Worm (Caenorhabditis elegans) whole organism, L4 larva: ENCODE results near the gene bet-2.

Experiments
- F49E8.2 ChIP-seq: sonication (generic microtip); optimal IDR thresholded peaks from 2 replicates; lab custom pipeline; 2016; ENCODE audit warnings: missing compliant biosample characterization, mild to moderate bottlenecking, missing genetic modification characterization, borderline replicate concordance
- T20F7.1 ChIP-seq: fragments of 200-800 bp; sonication (Bioruptor generic); optimal IDR thresholded peaks from 2 replicates; lab custom pipeline; 2018; ENCODE audit warnings: mild to moderate bottlenecking, missing genetic modification characterization, missing compliant biosample characterization
- T26A8.4 ChIP-seq: fragments of 200-800 bp; sonication (Bioruptor generic); IDR thresholded peaks from 2 replicates; pipeline ENCODE4 v1.3.6; 2022; ENCODE audit warnings: missing genetic modification characterization, missing compliant biosample characterization
- Y5F2A.4 ChIP-seq: fragments of 200-800 bp; sonication (Bioruptor generic); optimal IDR thresholded peaks from 2 replicates; lab custom pipeline; 2018; ENCODE audit warnings: mild to moderate bottlenecking, missing genetic modification characterization, missing compliant biosample characterization
- Y75B8A.6 ChIP-seq: fragments of 200-800 bp; sonication (Bioruptor generic); IDR thresholded peaks from 2 replicates; pipeline ENCODE4 v1.3.6; 2022; ENCODE audit warnings: missing genetic modification reagents, missing genetic modification characterization, missing compliant biosample characterization
- ZK337.2 ChIP-seq: fragments of 200-800 bp; sonication (Bioruptor generic); IDR thresholded peaks from 2 replicates; pipeline ENCODE4 v1.3.6; 2022; ENCODE audit warnings: missing genetic modification reagents, missing genetic modification characterization, missing compliant biosample characterization
- ZK546.5 ChIP-seq, 2 experiments: sonication (generic microtip); optimal IDR thresholded peaks; 2 replicates each; lab custom pipeline; 2017; ENCODE audit warnings: missing biosample characterization in 2 of 2, missing genetic modification characterization in 2 of 2
- aha-1 ChIP-seq: fragments of 150-350 bp; peaks from one replicate; lab custom pipeline; 2014; ENCODE audit warnings: missing biosample characterization, missing genetic modification characterization
- aly-2 ChIP-seq: sonication (generic microtip); optimal IDR thresholded peaks from 2 replicates; lab custom pipeline; 2018; ENCODE audit warnings: missing biosample characterization, missing genetic modification characterization
- ama-1 ChIP-seq: fragments of 150-350 bp; optimal IDR thresholded peaks from 2 replicates; lab custom pipeline; 2014; ENCODE audit warnings: inconsistent platforms, mixed read lengths
- ceh-20 ChIP-seq: fragments of 200-800 bp; sonication (Bioruptor generic); IDR thresholded peaks from 2 replicates; pipeline ENCODE4 v1.3.6; 2022; ENCODE audit warnings: missing genetic modification reagents, missing genetic modification characterization, missing compliant biosample characterization
- ceh-28 ChIP-seq: fragments of 150-350 bp; optimal IDR thresholded peaks from 2 replicates; lab custom pipeline; 2014; ENCODE audit warnings: missing biosample characterization, missing genetic modification reagents, missing genetic modification characterization
- ceh-62 ChIP-seq: sonication (generic microtip); optimal IDR thresholded peaks from 2 replicates; lab custom pipeline; 2017; ENCODE audit warnings: missing biosample characterization, missing genetic modification characterization
- ceh-82 ChIP-seq: sonication (generic microtip); optimal IDR thresholded peaks from 2 replicates; lab custom pipeline; 2017; ENCODE audit warnings: missing biosample characterization, missing genetic modification characterization
- ces-1 ChIP-seq: fragments of 150-350 bp; sonication (generic microtip); optimal IDR thresholded peaks from 4 replicates; lab custom pipeline; 2014; ENCODE audit warnings: missing biosample characterization, missing genetic modification reagents, missing genetic modification characterization
- daf-16 ChIP-seq, 3 experiments: sonication (generic microtip); optimal IDR thresholded peaks; 2 replicates each; lab custom pipeline; 2016 to 2017; ENCODE audit warnings: missing genetic modification characterization in 3 of 3, missing genetic modification reagents in 3 of 3, mild to moderate bottlenecking in 2 of 3, missing compliant biosample characterization in 2 of 3, missing biosample characterization in 1 of 3, moderate library complexity in 1 of 3
- daf-19 ChIP-seq: fragments of 200-800 bp; sonication (Bioruptor generic); conservative IDR thresholded peaks from 2 replicates; pipeline ENCODE4 v1.3.6; 2022; ENCODE audit warnings: missing genetic modification characterization, missing compliant biosample characterization
- daf-8 ChIP-seq: fragments of 200-800 bp; sonication (Bioruptor generic); IDR thresholded peaks from 2 replicates; pipeline ENCODE4 v1.3.6; 2022; ENCODE audit warnings: missing genetic modification characterization, missing compliant biosample characterization
- dmd-8 ChIP-seq: fragments of 200-800 bp; sonication (Bioruptor generic); IDR thresholded peaks from 2 replicates; pipeline ENCODE4 v1.3.6; 2022; ENCODE audit warnings: missing genetic modification characterization, missing compliant biosample characterization
- dpl-1 ChIP-seq: fragments of 150-350 bp; optimal IDR thresholded peaks from 2 replicates; lab custom pipeline; 2014; ENCODE audit warnings: missing biosample characterization, missing genetic modification reagents, missing genetic modification characterization
- dve-1 ChIP-seq: sonication (generic microtip); optimal IDR thresholded peaks from 2 replicates; lab custom pipeline; 2017; ENCODE audit warnings: antibody characterized with exemption, mild to moderate bottlenecking, missing genetic modification characterization, missing compliant biosample characterization; ENCODE audit not compliant: insufficient read depth
- fkh-10 ChIP-seq: fragments of 150-350 bp; optimal IDR thresholded peaks from 2 replicates; lab custom pipeline; 2014; ENCODE audit warnings: missing biosample characterization, missing genetic modification reagents, missing genetic modification characterization
- hif-1 ChIP-seq, 2 experiments: sonication (generic microtip); optimal IDR thresholded peaks; 2 replicates each; lab custom pipeline; 2016 to 2017; ENCODE audit warnings: missing compliant biosample characterization in 2 of 2, missing genetic modification characterization in 2 of 2, missing genetic modification reagents in 2 of 2, missing genotype in 2 of 2, mild to moderate bottlenecking in 1 of 2
- hlh-11 ChIP-seq: fragments of 200-800 bp; sonication (Bioruptor generic); optimal IDR thresholded peaks from 2 replicates; lab custom pipeline; 2018; ENCODE audit warnings: mild to moderate bottlenecking, missing genetic modification characterization, missing compliant biosample characterization
- hlh-30 ChIP-seq: sonication (generic microtip); optimal IDR thresholded peaks from 2 replicates; lab custom pipeline; 2017; ENCODE audit warnings: antibody characterized with exemption, mild to moderate bottlenecking, missing genetic modification characterization, missing compliant biosample characterization; ENCODE audit not compliant: insufficient read depth
- jun-1 ChIP-seq: fragments of 150-350 bp; optimal IDR thresholded peaks from 2 replicates; lab custom pipeline; 2014; ENCODE audit warnings: missing biosample characterization, missing genetic modification reagents, missing genetic modification characterization
- lim-7 ChIP-seq: fragments of 200-800 bp; sonication (Bioruptor generic); IDR thresholded peaks from 2 replicates; pipeline ENCODE4 v1.3.6; 2022; ENCODE audit warnings: missing genetic modification characterization, missing compliant biosample characterization
- lin-15B ChIP-seq: fragments of 150-350 bp; sonication (generic microtip); optimal IDR thresholded peaks from 3 replicates; lab custom pipeline; 2014; ENCODE audit warnings: missing biosample characterization, missing genetic modification characterization
- lsy-2 ChIP-seq, 2 experiments: fragments of 150-350 bp in 1 of 2; sonication (generic microtip) in 1 of 2; optimal IDR thresholded peaks; 2 replicates each; lab custom pipeline; 2014 to 2017; ENCODE audit warnings: missing biosample characterization in 2 of 2, missing genetic modification characterization in 2 of 2
- mep-1 ChIP-seq: fragments of 150-350 bp; sonication (generic microtip); optimal IDR thresholded peaks from 3 replicates; lab custom pipeline; 2014; ENCODE audit warnings: missing biosample characterization, missing genetic modification characterization
- mes-2 ChIP-seq: sonication (generic microtip); optimal IDR thresholded peaks from 2 replicates; lab custom pipeline; 2016; ENCODE audit warnings: missing genotype, mild to moderate bottlenecking, missing genetic modification characterization, missing compliant biosample characterization; ENCODE audit not compliant: poor library complexity, severe bottlenecking
- mxl-3 ChIP-seq: fragments of 200-800 bp; sonication (Bioruptor generic); optimal IDR thresholded peaks from 2 replicates; lab custom pipeline; 2018; ENCODE audit warnings: mild to moderate bottlenecking, missing genetic modification characterization, missing compliant biosample characterization
- nhr-10 ChIP-seq: fragments of 150-350 bp; optimal IDR thresholded peaks from 2 replicates; lab custom pipeline; 2014; ENCODE audit warnings: missing biosample characterization, missing genetic modification characterization
- nhr-102 ChIP-seq: sonication (generic microtip); optimal IDR thresholded peaks from 2 replicates; lab custom pipeline; 2016; ENCODE audit warnings: mild to moderate bottlenecking, missing genetic modification characterization, moderate library complexity, missing compliant biosample characterization
- nhr-25 ChIP-seq: sonication (generic microtip); optimal IDR thresholded peaks from 2 replicates; lab custom pipeline; 2017; ENCODE audit warnings: missing genetic modification characterization, mild to moderate bottlenecking, missing compliant biosample characterization, antibody characterized with exemption, moderate library complexity, borderline replicate concordance; ENCODE audit not compliant: insufficient read depth
- nhr-28 ChIP-seq: fragments of 150-350 bp; optimal IDR thresholded peaks from 2 replicates; lab custom pipeline; 2014; ENCODE audit warnings: missing biosample characterization, missing genetic modification characterization
- nhr-6 ChIP-seq: fragments of 150-350 bp; optimal IDR thresholded peaks from 2 replicates; lab custom pipeline; 2014; ENCODE audit warnings: missing biosample characterization, missing genetic modification characterization
- set-16 ChIP-seq: fragments of 200-800 bp; sonication (Bioruptor generic); IDR thresholded peaks from 2 replicates; pipeline ENCODE4 v1.3.6; 2022; ENCODE audit warnings: missing genetic modification reagents, missing genetic modification characterization, missing compliant biosample characterization
- snpc-4 ChIP-seq: fragments of 150-350 bp; optimal IDR thresholded peaks from 2 replicates; lab custom pipeline; 2014; ENCODE audit warnings: missing biosample characterization, missing genetic modification characterization
- tra-1 ChIP-seq: fragments of 200-800 bp; sonication (Bioruptor generic); IDR thresholded peaks from 2 replicates; pipeline ENCODE4 v1.3.6; 2022; ENCODE audit warnings: missing genetic modification reagents, missing genetic modification characterization, missing compliant biosample characterization
- unc-39 ChIP-seq: sonication (generic microtip); optimal IDR thresholded peaks from 2 replicates; lab custom pipeline; 2017; ENCODE audit warnings: missing biosample characterization, missing genetic modification characterization
- unc-62 ChIP-seq, 3 experiments: fragments of 150-350 bp in 1 of 3; sonication (generic microtip); optimal IDR thresholded peaks in 2 of 3; peaks in 1 of 3; 1 replicate in 1 of 3; 2 replicates in 2 of 3; lab custom pipeline; 2014 to 2017; ENCODE audit warnings: missing biosample characterization in 3 of 3, missing genetic modification characterization in 3 of 3, missing genetic modification reagents in 3 of 3, missing genotype in 1 of 3
- ztf-11 ChIP-seq: fragments of 150-350 bp; optimal IDR thresholded peaks from 2 replicates; lab custom pipeline; 2014; ENCODE audit warnings: missing biosample characterization, missing genetic modification characterization

bet-2 gene

DNA sequence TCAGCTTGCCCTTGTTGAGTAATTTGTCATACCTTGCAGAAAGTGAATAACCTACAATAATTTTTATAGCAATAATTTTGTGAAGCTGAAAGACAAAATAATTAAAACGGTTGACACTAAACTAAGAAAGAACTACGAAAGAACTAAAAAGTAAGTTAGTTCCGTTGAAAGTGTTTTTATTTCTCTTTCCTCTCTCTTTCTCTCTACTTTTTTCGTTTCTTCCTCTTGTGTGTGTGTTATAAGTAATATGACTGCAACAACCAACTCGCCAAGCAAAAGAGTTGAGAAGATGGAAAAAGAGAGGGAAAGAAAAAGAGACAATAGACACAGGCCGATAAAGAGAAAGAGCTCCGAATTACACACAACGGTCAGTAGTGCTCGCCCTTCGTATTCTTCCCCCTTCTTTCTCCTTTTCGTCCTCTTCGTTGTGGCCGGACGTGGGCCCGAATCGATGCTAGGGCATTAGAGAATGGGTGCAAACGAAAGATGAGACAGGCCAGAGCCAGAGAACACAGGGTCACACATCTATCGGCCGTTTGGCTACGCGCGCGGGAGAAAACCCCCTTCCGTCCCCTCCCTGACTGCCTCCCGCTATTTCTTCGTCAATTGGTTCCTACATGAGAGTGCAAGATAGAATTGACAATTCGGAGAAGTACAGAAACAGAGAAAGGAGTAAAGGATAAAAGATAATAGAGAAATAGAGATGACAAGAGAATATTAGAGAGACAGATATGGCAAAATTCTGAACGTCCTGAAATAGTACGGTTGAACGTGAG is 13.7 kb upstream of the bet-2 start, which contains the start of gene syd-2 (continued):
- no peak for TF ChIP-seq ZK337.2
- TF ChIP-seq unc-39 (tag; lab: Kevin White, UChicago), result no peak
- TF ChIP-seq hlh-11 (tag; lab: Kevin White, UChicago), result peak; percentile 88
- peak in 1 of 2 experiments; percentile 42 for TF ChIP-seq hif-1 (tag; optimal IDR thresholded peaks at IDR 0.05; lab: Kevin White, UChicago)
- TF ChIP-seq ztf-11 (tag; lab: Kevin White, UChicago), result no peak
- TF ChIP-seq Y5F2A.4, result no peak

DNA sequence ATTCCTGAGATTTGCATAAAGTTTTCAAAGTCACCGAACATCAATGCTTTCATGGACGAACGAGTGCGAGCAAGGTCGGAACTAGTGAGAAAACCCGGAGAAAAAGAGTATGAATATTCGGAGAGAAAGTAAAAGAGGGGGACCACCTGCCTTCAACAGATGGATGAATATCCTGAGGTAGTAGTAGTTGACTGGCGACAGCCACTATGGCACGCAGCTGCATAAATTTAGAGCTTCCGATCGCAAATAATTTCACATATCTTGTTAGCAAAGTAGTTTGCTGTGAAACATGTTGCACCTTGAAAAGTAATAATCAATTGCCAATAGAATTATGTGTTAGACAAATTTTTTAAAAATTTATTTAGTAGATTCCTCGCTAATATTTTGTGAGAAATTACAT is 12.3 kb upstream of the bet-2 start:
- TF ChIP-seq ceh-28 (tag; lab: Kevin White, UChicago) (no peak), Y75B8A.6 (GFP tag; lab: Robert Waterston, UW) (no peak), set-16 (GFP tag; lab: Robert Waterston, UW) (no peak), lsy-2 (tag; optimal IDR thresholded peaks at IDR 0.05; lab: Kevin White, UChicago) (no peak), hlh-30 (tag; lab: Kevin White, UChicago) (no peak), ceh-20 (no peak), aha-1 (tag; lab: Kevin White, UChicago) (peak; percentile 94), dve-1 (tag; lab: Kevin White, UChicago) (no peak), ceh-82 (no peak)

DNA sequence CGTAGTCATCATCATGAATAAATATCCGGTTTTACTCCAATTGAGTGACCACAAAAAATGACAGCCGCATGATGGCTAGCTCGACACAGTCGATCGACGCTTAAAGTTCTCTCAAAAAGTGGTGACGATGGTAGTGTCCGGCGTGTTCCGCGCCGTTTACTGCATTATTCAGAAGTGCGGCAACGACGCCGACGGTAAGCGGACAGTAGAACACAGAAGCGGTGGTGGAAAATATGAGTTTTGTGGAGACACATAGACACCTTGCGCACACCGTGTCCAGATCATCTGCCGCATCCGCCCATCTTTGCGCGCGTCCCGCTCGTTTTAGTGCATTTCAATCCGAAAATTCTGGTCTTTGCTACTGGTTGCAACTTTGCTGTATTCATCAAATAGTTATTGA is 9.9 kb upstream of the bet-2 start, which contains the start of gene F59F5.7:
F59F5.7 (plus strand) TSS at position 301 of the 400 bp plus-strand sequence.
- TF ChIP-seq T20F7.1 (GFP tag; lab: Kevin White, UChicago), result no peak
- TF ChIP-seq aha-1 (tag; lab: Kevin White, UChicago), result peak; percentile 62

- TF ChIP-seq mes-2 (no peak), ceh-20 (no peak), F49E8.2 (no peak), nhr-25 (tag; lab: Kevin White, UChicago) (no peak), ama-1 (lab: Kevin White, UChicago) (no peak), lin-15B (tag; lab: Kevin White, UChicago) (no peak), nhr-6 (tag; lab: Kevin White, UChicago) (no peak), dpl-1 (peak; percentile 66), aha-1 (tag; lab: Kevin White, UChicago) (peak; percentile 75), fkh-10 (GFP tag; lab: Kevin White, UChicago) (no peak), mxl-3 (no peak), daf-19 (no peak), ZK546.5 (tag; optimal IDR thresholded peaks at IDR 0.05; lab: Kevin White, UChicago) (no peak), jun-1 (tag; lab: Kevin White, UChicago) (no peak), snpc-4 (tag; lab: Kevin White, UChicago) (no peak), unc-62 (GFP tag; optimal IDR thresholded peaks at IDR 0.05 in 1 of 2; lab: Kevin White, UChicago) (peak in 1 of 2 experiments; percentile 11), unc-62 (tag; optimal IDR thresholded peaks at IDR 0.05; lab: Kevin White, UChicago) (no peak), tra-1 (GFP tag; lab: Robert Waterston, UW) (no peak), T26A8.4 (no peak), mep-1 (tag; lab: Kevin White, UChicago) (peak; percentile 60), aly-2 (tag; lab: Kevin White, UChicago) (no peak), ZK337.2 (no peak), ces-1 (GFP tag; lab: Kevin White, UChicago) (peak; percentile 17), nhr-102 (tag; lab: Kevin White, UChicago) (no peak), daf-16 (GFP tag; optimal IDR thresholded peaks at IDR 0.05; lab: Kevin White, UChicago) (no peak), daf-16 (tag; optimal IDR thresholded peaks at IDR 0.05; lab: Kevin White, UChicago) (peak; percentile 36), daf-8 (GFP tag; lab: Robert Waterston, UW) (no peak), dmd-8 (GFP tag; lab: Robert Waterston, UW) (no peak), dve-1 (tag; lab: Kevin White, UChicago) (no peak), lim-7 (GFP tag; lab: Robert Waterston, UW) (no peak), nhr-10 (no peak), ceh-62 (tag; lab: Kevin White, UChicago) (no peak), ceh-82 (no peak), nhr-28 (tag; lab: Kevin White, UChicago) (no peak)
Observed at ce11 chrX:10566775-10567174, 2.3 kb upstream of the bet-2 start.
